Fruit fly (Drosophila melanogaster): ENCODE results near the gene CG12024.

The CG12024 gene

dm6 chr3L:1887929-1888529, 31.1 kb downstream of the CG12024 start (continued):
- no peak for TF ChIP-seq Ets21C (GFP tag; optimal IDR thresholded peaks at IDR 0.05)
- no peak for TF ChIP-seq Eip75B (GFP tag; optimal IDR thresholded peaks at IDR 0.05)
- TF ChIP-seq pdm3 (GFP tag; optimal IDR thresholded peaks at IDR 0.05): no peak
- peak; percentile 1 for TF ChIP-seq CG3919 (GFP tag; optimal IDR thresholded peaks at IDR 0.05)
- no peak for TF ChIP-seq CG6276 (GFP tag; optimal IDR thresholded peaks at IDR 0.05)
- TF ChIP-seq CG4318 (GFP tag; optimal IDR thresholded peaks at IDR 0.05): no peak
- TF ChIP-seq dsx (GFP tag; optimal IDR thresholded peaks at IDR 0.05; ENCODE audit: poor library complexity, severe bottlenecking): no peak
- no peak for TF ChIP-seq Sox15 (GFP tag; optimal IDR thresholded peaks at IDR 0.05)

dm6 chr3L:1890941-1891340, 34.0 kb downstream of the CG12024 start:
- TF ChIP-seq CG6163 (GFP tag; IDR thresholded peaks at IDR 0.05) (no peak), fd59A (GFP tag; optimal IDR thresholded peaks at IDR 0.05) (no peak), dac (GFP tag; optimal IDR thresholded peaks at IDR 0.05) (no peak), CG8119 (GFP tag; IDR thresholded peaks at IDR 0.05) (no peak), CG10669 (GFP tag; optimal IDR thresholded peaks at IDR 0.05) (no peak), Smox (GFP tag; optimal IDR thresholded peaks at IDR 0.05) (no peak), CG11762 (GFP tag; optimal IDR thresholded peaks at IDR 0.05; ENCODE audit: insufficient read depth) (no peak), CG15336 (GFP tag; IDR thresholded peaks at IDR 0.05) (no peak), ss (GFP tag; optimal IDR thresholded peaks at IDR 0.05) (no peak), CG9139 (GFP tag; optimal IDR thresholded peaks at IDR 0.05) (no peak), CG32006 (GFP tag; optimal IDR thresholded peaks at IDR 0.05) (no peak), Met (GFP tag; optimal IDR thresholded peaks at IDR 0.05) (no peak), CG6808 (GFP tag; optimal IDR thresholded peaks at IDR 0.05) (no peak), Ets96B (tag; optimal IDR thresholded peaks at IDR 0.05) (no peak)

dm6 chr3L:1891914-1892313, 34.9 kb downstream of the CG12024 start:
- TF ChIP-seq CG8119 (GFP tag; IDR thresholded peaks at IDR 0.05): no peak
- no peak for TF ChIP-seq CG9139 (GFP tag; optimal IDR thresholded peaks at IDR 0.05)
- no peak for TF ChIP-seq dac (GFP tag; optimal IDR thresholded peaks at IDR 0.05)
- no peak for TF ChIP-seq acj6 (GFP tag; optimal IDR thresholded peaks at IDR 0.05)
- TF ChIP-seq CG3919 (GFP tag; optimal IDR thresholded peaks at IDR 0.05): no peak
- TF ChIP-seq CG6276 (GFP tag; optimal IDR thresholded peaks at IDR 0.05): no peak
- TF ChIP-seq salr (GFP tag; optimal IDR thresholded peaks at IDR 0.05): no peak
- TF ChIP-seq CG6854 (GFP tag; optimal IDR thresholded peaks at IDR 0.05): no peak
- no peak for TF ChIP-seq topi (GFP tag; optimal IDR thresholded peaks at IDR 0.05)
- TF ChIP-seq dsx (GFP tag; optimal IDR thresholded peaks at IDR 0.05; ENCODE audit: poor library complexity, severe bottlenecking): no peak
- TF ChIP-seq CG6163 (GFP tag; IDR thresholded peaks at IDR 0.05): no peak
- TF ChIP-seq Ets96B (tag; optimal IDR thresholded peaks at IDR 0.05): no peak
- TF ChIP-seq Eip93F (GFP tag; optimal IDR thresholded peaks at IDR 0.05): no peak
- no peak for TF ChIP-seq spab (GFP tag; optimal IDR thresholded peaks at IDR 0.05)
- no peak for TF ChIP-seq CG11762 (GFP tag; optimal IDR thresholded peaks at IDR 0.05; ENCODE audit: insufficient read depth)
- no peak for TF ChIP-seq esn (GFP tag; optimal IDR thresholded peaks at IDR 0.05)
- no peak for TF ChIP-seq lz (GFP tag; optimal IDR thresholded peaks at IDR 0.05)
- TF ChIP-seq CG34406 (GFP tag; optimal IDR thresholded peaks at IDR 0.05): no peak
- TF ChIP-seq Blimp-1 (GFP tag; optimal IDR thresholded peaks at IDR 0.05): no peak

DNA sequence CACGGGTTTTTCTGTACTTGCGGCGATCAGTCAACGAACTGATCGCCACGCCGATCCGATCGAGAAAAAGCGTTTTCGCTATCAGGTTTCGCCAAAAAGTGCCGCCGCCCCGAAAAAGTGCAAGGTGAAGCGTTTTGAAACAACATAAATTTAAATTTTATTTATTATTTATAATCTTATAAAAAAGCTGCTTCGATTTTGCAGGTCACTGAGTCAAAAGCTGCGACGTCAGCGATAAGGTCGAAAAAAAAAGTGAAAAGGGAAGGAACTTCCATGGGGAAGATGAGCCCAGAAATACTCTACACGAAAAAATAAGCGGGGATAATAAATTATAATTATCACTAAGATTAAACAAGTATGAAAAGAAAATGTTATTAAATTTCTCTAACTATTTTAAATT, 40.7 kb downstream of the CG12024 start:
- TF ChIP-seq CG15336 (GFP tag; IDR thresholded peaks at IDR 0.05) (no peak), achi (GFP tag; optimal IDR thresholded peaks at IDR 0.05) (no peak), acj6 (GFP tag; optimal IDR thresholded peaks at IDR 0.05) (peak; percentile 5), Smox (GFP tag; optimal IDR thresholded peaks at IDR 0.05) (no peak), pdm3 (GFP tag; optimal IDR thresholded peaks at IDR 0.05) (no peak), CG6854 (GFP tag; optimal IDR thresholded peaks at IDR 0.05) (no peak), CG6792 (GFP tag; optimal IDR thresholded peaks at IDR 0.05) (no peak), Eip78C (GFP tag) (peak; percentile 3), net (GFP tag; optimal IDR thresholded peaks at IDR 0.05) (no peak), Sox102F (GFP tag; optimal IDR thresholded peaks at IDR 0.05) (no peak), Ets96B (tag; optimal IDR thresholded peaks at IDR 0.05) (no peak), OdsH (GFP tag; optimal IDR thresholded peaks at IDR 0.05) (no peak), CG1621 (tag; optimal IDR thresholded peaks at IDR 0.05) (no peak), CG31627 (GFP tag; optimal IDR thresholded peaks at IDR 0.05) (no peak), Eip75B (GFP tag; optimal IDR thresholded peaks at IDR 0.05) (no peak), svp (GFP tag) (peak; percentile 92), esn (GFP tag; optimal IDR thresholded peaks at IDR 0.05) (no peak), CG10631 (GFP tag; optimal IDR thresholded peaks at IDR 0.05) (no peak)

Measured in whole organism, prepupa.